Worm (Caenorhabditis elegans): ENCODE results near the gene usp-50.
"Not testable (repeated sequence)": the region's sequence is repeated elsewhere in the genome, so short reads cannot be mapped to it uniquely, and the experiment has no call there.

usp-50 gene

ce11 chrV:17924095-17925000, at the start of gene usp-50:
Gene usp-50, plus strand, starts transcription at chrV:17924916.
- TF ChIP-seq cebp-1 (GFP tag; IDR thresholded peaks at IDR 0.05), result not testable (repeated sequence)
- TF ChIP-seq cebp-1 (tag; optimal IDR thresholded peaks at IDR 0.05) (peak; percentile 49), mcd-1 (GFP tag; IDR thresholded peaks at IDR 0.05) (peak; percentile 41; the same call in 1 of the 2 replicates), madf-6 (GFP tag; IDR thresholded peaks at IDR 0.05) (peak; percentile 81), F33H1.4 (GFP tag; IDR thresholded peaks at IDR 0.05) (peak; percentile 85), lsl-1 (GFP tag; optimal IDR thresholded peaks at IDR 0.05) (peak; percentile 83), him-1 (tag; optimal IDR thresholded peaks at IDR 0.05) (peak; percentile 14), D2030.7 (GFP tag; IDR thresholded peaks at IDR 0.05) (0 out of 2 replicates have a peak, but pooled peaks have one; percentile 14), xnd-1 (tag; optimal IDR thresholded peaks at IDR 0.05) (peak; percentile 88), madf-8 (GFP tag; conservative IDR thresholded peaks at IDR 0.05) (peak; percentile 53)

DNA sequence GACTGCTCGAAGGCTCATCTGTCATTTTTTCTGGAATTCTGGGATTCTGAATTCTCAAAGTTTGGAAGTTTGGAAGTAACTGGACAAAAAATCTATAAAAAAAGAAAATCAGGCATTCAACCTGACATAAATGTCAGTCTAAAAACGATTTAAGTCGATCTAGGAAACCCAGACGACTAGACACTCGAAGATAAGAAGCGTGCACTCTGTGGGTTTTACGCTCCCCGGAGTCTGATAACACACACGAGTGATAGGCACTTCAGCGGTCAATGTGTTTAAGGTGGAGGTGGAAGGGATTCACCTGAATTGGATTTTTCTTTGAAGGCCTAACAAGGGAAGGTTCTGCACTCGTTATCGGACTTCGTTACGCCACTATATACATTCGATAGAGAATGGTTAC, 35.8 kb upstream of the usp-50 start, which contains the start of gene C06H5.6:
Gene C06H5.6 (minus strand): TSS at position 46 of the 400 bp plus-strand sequence.
- TF ChIP-seq snpc-1.3 (tag; optimal IDR thresholded peaks at IDR 0.05; ENCODE audit: insufficient read depth) (no peak), Y53G8AR.9 (GFP tag; conservative IDR thresholded peaks at IDR 0.05) (no peak), dox-1 (GFP tag; IDR thresholded peaks at IDR 0.05) (0 out of 2 replicates have a peak, but pooled peaks have one; percentile 41), ZK185.1 (tag; optimal IDR thresholded peaks at IDR 0.05; ENCODE audit: poor library complexity, severe bottlenecking) (no peak), nhr-80 (tag; optimal IDR thresholded peaks at IDR 0.05) (peak; percentile 64)

ce11 chrV:17891317-17891716, 33.4 kb upstream of the usp-50 start:
- peak; percentile 50 for TF ChIP-seq nhr-80 (tag; optimal IDR thresholded peaks at IDR 0.05)
- no peak for TF ChIP-seq ztf-25 (GFP tag; IDR thresholded peaks at IDR 0.05)

DNA sequence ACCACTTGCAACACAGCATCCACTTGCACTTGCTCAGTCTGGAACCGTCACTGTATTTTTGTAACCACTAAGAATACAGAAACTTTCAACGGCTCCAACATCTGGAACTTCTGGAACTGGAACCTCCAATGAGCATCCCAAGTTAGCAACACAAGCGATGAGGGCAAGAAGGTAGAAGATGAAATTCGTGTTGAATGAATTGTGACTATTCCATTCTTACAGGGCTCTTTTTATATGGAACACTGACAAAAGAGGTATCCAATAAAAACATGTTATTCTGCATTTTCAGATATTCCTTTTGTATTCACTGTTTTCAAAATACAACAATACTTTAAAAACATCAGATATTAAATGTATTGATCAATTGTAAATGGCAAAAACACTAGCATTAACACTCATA, 30.8 kb upstream of the usp-50 start, which contains the start of gene C06H5.11:
Gene C06H5.11 (minus strand): TSS at position 101 of the 400 bp plus-strand sequence.
- not testable (repeated sequence) for TF ChIP-seq ZK185.1 (tag; optimal IDR thresholded peaks at IDR 0.05; ENCODE audit: poor library complexity, severe bottlenecking); F22D6.2 (tag; optimal IDR thresholded peaks at IDR 0.05); gei-17 (GFP tag; optimal IDR thresholded peaks at IDR 0.05)

DNA sequence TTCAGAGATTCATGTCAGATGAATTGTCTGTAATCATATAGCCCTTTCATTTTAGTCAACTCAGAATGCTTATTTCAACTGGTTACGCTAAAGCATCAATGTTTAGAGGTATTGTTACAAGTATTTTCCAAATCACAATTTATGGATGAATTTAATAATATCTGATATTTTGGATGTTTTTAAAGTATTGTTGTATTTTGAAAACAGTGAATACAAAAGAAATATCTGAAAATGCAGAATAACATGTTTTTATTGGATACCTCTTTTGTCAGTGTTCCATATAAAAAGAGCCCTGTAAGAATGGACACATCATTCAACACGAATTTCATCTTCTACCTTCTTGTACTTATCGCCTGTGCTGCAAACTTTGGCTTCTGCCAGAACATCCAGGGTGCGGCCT, 30.2 kb upstream of the usp-50 start, which contains the start of gene C06H5.12:
Gene C06H5.12 (plus strand): TSS at position 301 of the 400 bp plus-strand sequence.
- TF ChIP-seq lin-54 (GFP tag; optimal IDR thresholded peaks at IDR 0.05); madf-3 (GFP tag; IDR thresholded peaks at IDR 0.05); D2030.7 (GFP tag; IDR thresholded peaks at IDR 0.05): not testable (repeated sequence)

- TF ChIP-seq ama-1 (optimal IDR thresholded peaks at IDR 0.05) (no peak), ama-1 (GFP tag; optimal IDR thresholded peaks at IDR 0.05) (no peak), nhr-80 (tag; optimal IDR thresholded peaks at IDR 0.05) (peak; percentile 1)
Measured at ce11 chrV:17896736-17897353, 27.9 kb upstream of the usp-50 start, which contains the start of gene fbxa-156. Gene fbxa-156, minus strand, starts transcription at chrV:17896786.

- not testable (repeated sequence) for TF ChIP-seq ztf-22 (GFP tag; optimal IDR thresholded peaks at IDR 0.05); ccch-3 (GFP tag; optimal IDR thresholded peaks at IDR 0.05); lin-40 (tag; optimal IDR thresholded peaks at IDR 0.05)
Measured at ce11 chrV:17897646-17898045, 27.1 kb upstream of the usp-50 start, which contains the start of gene C06H5.13. Gene C06H5.13, minus strand, starts transcription at chrV:17897746.
